Fruit fly (Drosophila melanogaster): ENCODE data around the gene DIP-gamma.

dm6 chr3R:28897891-28898290, 72.3 kb downstream of the DIP-gamma start:
- TF ChIP-seq CG11617 (GFP tag; optimal IDR thresholded peaks at IDR 0.05): no peak
- no peak for TF ChIP-seq Crg-1 (GFP tag; optimal IDR thresholded peaks at IDR 0.05)
- no peak for TF ChIP-seq CG7101 (tag; optimal IDR thresholded peaks at IDR 0.05)
- TF ChIP-seq bab1 (GFP tag; optimal IDR thresholded peaks at IDR 0.05): no peak
- no peak for TF ChIP-seq CG12768 (GFP tag; optimal IDR thresholded peaks at IDR 0.05)
- TF ChIP-seq CG7045 (GFP tag; optimal IDR thresholded peaks at IDR 0.05): no peak
